Worm (Caenorhabditis elegans) whole organism, L4 larva: ENCODE measurements around the gene C06A12.3.
A peak's percentile ranks its signal among the peaks of the same experiment; 100 is the strongest.

Source experiments
- F26F4.8 ChIP-seq: fragments of 200-800 bp; sonication (Bioruptor generic); conservative IDR thresholded peaks from 2 replicates; pipeline ENCODE4 v1.3.6; 2022; ENCODE audit warnings: missing genetic modification characterization, missing compliant biosample characterization
- F49E8.2 ChIP-seq: sonication (generic microtip); optimal IDR thresholded peaks from 2 replicates; lab custom pipeline; 2016; ENCODE audit warnings: missing compliant biosample characterization, mild to moderate bottlenecking, missing genetic modification characterization, borderline replicate concordance
- T20F7.1 ChIP-seq: fragments of 200-800 bp; sonication (Bioruptor generic); optimal IDR thresholded peaks from 2 replicates; lab custom pipeline; 2018; ENCODE audit warnings: mild to moderate bottlenecking, missing genetic modification characterization, missing compliant biosample characterization
- Y105C5A.15 ChIP-seq: fragments of 200-800 bp; sonication (Bioruptor generic); IDR thresholded peaks from 2 replicates; pipeline ENCODE4 v1.3.6; 2022; ENCODE audit warnings: missing genetic modification characterization, missing compliant biosample characterization
- Y48G9A.11 ChIP-seq: fragments of 200-800 bp; sonication (Bioruptor generic); IDR thresholded peaks from 2 replicates; pipeline ENCODE4 v1.3.6; 2022; ENCODE audit warnings: missing genetic modification reagents, missing genetic modification characterization, missing compliant biosample characterization
- aha-1 ChIP-seq: fragments of 150-350 bp; peaks from one replicate; lab custom pipeline; 2014; ENCODE audit warnings: missing biosample characterization, missing genetic modification characterization
- aly-2 ChIP-seq: sonication (generic microtip); optimal IDR thresholded peaks from 2 replicates; lab custom pipeline; 2018; ENCODE audit warnings: missing biosample characterization, missing genetic modification characterization
- attf-4 ChIP-seq: sonication (generic microtip); optimal IDR thresholded peaks from 3 replicates; lab custom pipeline; 2017; ENCODE audit warnings: missing biosample characterization, missing genetic modification characterization
- ceh-20 ChIP-seq: fragments of 200-800 bp; sonication (Bioruptor generic); IDR thresholded peaks from 2 replicates; pipeline ENCODE4 v1.3.6; 2022; ENCODE audit warnings: missing genetic modification reagents, missing genetic modification characterization, missing compliant biosample characterization
- ceh-44 ChIP-seq: fragments of 200-800 bp; sonication (Bioruptor generic); IDR thresholded peaks from 2 replicates; pipeline ENCODE4 v1.3.6; 2022; ENCODE audit warnings: missing genetic modification reagents, missing genetic modification characterization, missing compliant biosample characterization
- cey-2 ChIP-seq: sonication (generic microtip); optimal IDR thresholded peaks from 3 replicates; lab custom pipeline; 2017; ENCODE audit warnings: missing genetic modification characterization, mild to moderate bottlenecking, missing compliant biosample characterization, antibody characterized with exemption, borderline replicate concordance; ENCODE audit not compliant: insufficient read depth
- ctbp-1 ChIP-seq: fragments of 200-800 bp; sonication (Bioruptor generic); IDR thresholded peaks from 2 replicates; pipeline ENCODE4 v1.3.6; 2022; ENCODE audit warnings: missing genetic modification reagents, missing genetic modification characterization, missing compliant biosample characterization
- duxl-1 ChIP-seq: sonication (generic microtip); optimal IDR thresholded peaks from 2 replicates; lab custom pipeline; 2016; ENCODE audit warnings: mild to moderate bottlenecking, missing genetic modification characterization, moderate library complexity, missing compliant biosample characterization; ENCODE audit not compliant: poor library complexity
- dve-1 ChIP-seq: sonication (generic microtip); optimal IDR thresholded peaks from 2 replicates; lab custom pipeline; 2017; ENCODE audit warnings: antibody characterized with exemption, mild to moderate bottlenecking, missing genetic modification characterization, missing compliant biosample characterization; ENCODE audit not compliant: insufficient read depth
- egl-43 ChIP-seq: fragments of 200-800 bp; sonication (Bioruptor generic); IDR thresholded peaks from 2 replicates; pipeline ENCODE4 v1.3.6; 2022; ENCODE audit warnings: missing genetic modification reagents, missing genetic modification characterization, missing compliant biosample characterization
- fkh-10 ChIP-seq: fragments of 150-350 bp; optimal IDR thresholded peaks from 2 replicates; lab custom pipeline; 2014; ENCODE audit warnings: missing biosample characterization, missing genetic modification reagents, missing genetic modification characterization
- fos-1 ChIP-seq: fragments of 150-350 bp; optimal IDR thresholded peaks from 2 replicates; lab custom pipeline; 2014; ENCODE audit warnings: missing biosample characterization, missing genetic modification characterization
- hif-1 ChIP-seq, 2 experiments: sonication (generic microtip); optimal IDR thresholded peaks; 2 replicates each; lab custom pipeline; 2016 to 2017; ENCODE audit warnings: missing compliant biosample characterization in 2 of 2, missing genetic modification characterization in 2 of 2, missing genetic modification reagents in 2 of 2, missing genotype in 2 of 2, mild to moderate bottlenecking in 1 of 2
- hlh-30 ChIP-seq: sonication (generic microtip); optimal IDR thresholded peaks from 2 replicates; lab custom pipeline; 2017; ENCODE audit warnings: antibody characterized with exemption, mild to moderate bottlenecking, missing genetic modification characterization, missing compliant biosample characterization; ENCODE audit not compliant: insufficient read depth
- hmg-1.1 ChIP-seq: fragments of 200-800 bp; sonication (Bioruptor generic); IDR thresholded peaks from 2 replicates; pipeline ENCODE4 v1.3.6; 2022; ENCODE audit warnings: missing genetic modification reagents, missing genetic modification characterization, missing compliant biosample characterization
- jun-1 ChIP-seq: fragments of 150-350 bp; optimal IDR thresholded peaks from 2 replicates; lab custom pipeline; 2014; ENCODE audit warnings: missing biosample characterization, missing genetic modification reagents, missing genetic modification characterization
- lim-7 ChIP-seq: fragments of 200-800 bp; sonication (Bioruptor generic); IDR thresholded peaks from 2 replicates; pipeline ENCODE4 v1.3.6; 2022; ENCODE audit warnings: missing genetic modification characterization, missing compliant biosample characterization
- lin-1 ChIP-seq: fragments of 200-800 bp; sonication (Bioruptor generic); IDR thresholded peaks from 2 replicates; pipeline ENCODE4 v1.3.6; 2022; ENCODE audit warnings: missing genetic modification reagents, missing genetic modification characterization, missing compliant biosample characterization
- lin-15B ChIP-seq: fragments of 150-350 bp; sonication (generic microtip); optimal IDR thresholded peaks from 3 replicates; lab custom pipeline; 2014; ENCODE audit warnings: missing biosample characterization, missing genetic modification characterization
- lin-38 ChIP-seq: fragments of 200-800 bp; sonication (Bioruptor generic); IDR thresholded peaks from 2 replicates; pipeline ENCODE4 v1.3.6; 2022; ENCODE audit warnings: missing genetic modification reagents, missing genetic modification characterization, missing compliant biosample characterization
- lir-3 ChIP-seq: sonication (generic microtip); optimal IDR thresholded peaks from 2 replicates; lab custom pipeline; 2016; ENCODE audit warnings: mild to moderate bottlenecking, missing genetic modification characterization, missing compliant biosample characterization
- mdt-29 ChIP-seq: fragments of 200-800 bp; sonication (Bioruptor generic); IDR thresholded peaks from 2 replicates; pipeline ENCODE4 v1.3.6; 2022; ENCODE audit warnings: missing genetic modification reagents, missing genetic modification characterization, missing compliant biosample characterization
- nhr-111 ChIP-seq: fragments of 200-800 bp; sonication (Bioruptor generic); optimal IDR thresholded peaks from 2 replicates; lab custom pipeline; 2018; ENCODE audit warnings: mild to moderate bottlenecking, missing genetic modification characterization, missing compliant biosample characterization
- nhr-25 ChIP-seq: sonication (generic microtip); optimal IDR thresholded peaks from 2 replicates; lab custom pipeline; 2017; ENCODE audit warnings: missing genetic modification characterization, mild to moderate bottlenecking, missing compliant biosample characterization, antibody characterized with exemption, moderate library complexity, borderline replicate concordance; ENCODE audit not compliant: insufficient read depth
- nhr-28 ChIP-seq: fragments of 150-350 bp; optimal IDR thresholded peaks from 2 replicates; lab custom pipeline; 2014; ENCODE audit warnings: missing biosample characterization, missing genetic modification characterization
- nhr-48 ChIP-seq: sonication (generic microtip); optimal IDR thresholded peaks from 2 replicates; lab custom pipeline; 2016; ENCODE audit warnings: mild to moderate bottlenecking, missing genetic modification characterization, missing compliant biosample characterization
- nhr-77 ChIP-seq: fragments of 150-350 bp; optimal IDR thresholded peaks from 2 replicates; lab custom pipeline; 2014; ENCODE audit warnings: missing biosample characterization, missing genetic modification characterization
- php-3 ChIP-seq: fragments of 200-800 bp; sonication (Bioruptor generic); IDR thresholded peaks from 2 replicates; pipeline ENCODE4 v1.3.6; 2022; ENCODE audit warnings: missing genetic modification reagents, missing genetic modification characterization, missing compliant biosample characterization
- saeg-2 ChIP-seq: fragments of 200-800 bp; sonication (Bioruptor generic); IDR thresholded peaks from 2 replicates; pipeline ENCODE4 v1.3.6; 2022; ENCODE audit warnings: missing genetic modification reagents, missing genetic modification characterization, missing compliant biosample characterization
- sdz-12 ChIP-seq: fragments of 200-800 bp; sonication (Bioruptor generic); optimal IDR thresholded peaks from 2 replicates; lab custom pipeline; 2018; ENCODE audit warnings: mild to moderate bottlenecking, missing genetic modification characterization, missing compliant biosample characterization
- tag-97 ChIP-seq: fragments of 200-800 bp; sonication (Bioruptor generic); IDR thresholded peaks from 2 replicates; pipeline ENCODE4 v1.3.6; 2022; ENCODE audit warnings: missing genetic modification characterization, missing compliant biosample characterization
- tra-1 ChIP-seq: fragments of 200-800 bp; sonication (Bioruptor generic); IDR thresholded peaks from 2 replicates; pipeline ENCODE4 v1.3.6; 2022; ENCODE audit warnings: missing genetic modification reagents, missing genetic modification characterization, missing compliant biosample characterization
- vab-7 ChIP-seq: fragments of 200-800 bp; sonication (Bioruptor generic); IDR thresholded peaks from 2 replicates; pipeline ENCODE4 v1.3.6; 2022; ENCODE audit warnings: missing genetic modification reagents, missing genetic modification characterization, missing compliant biosample characterization
- zfp-2 ChIP-seq: sonication (generic microtip); optimal IDR thresholded peaks from 2 replicates; lab custom pipeline; 2016; ENCODE audit warnings: mild to moderate bottlenecking, missing genetic modification characterization, missing compliant biosample characterization
- zip-11 ChIP-seq: fragments of 200-800 bp; sonication (Bioruptor generic); IDR thresholded peaks from 2 replicates; pipeline ENCODE4 v1.3.6; 2022; ENCODE audit warnings: missing genetic modification characterization, missing compliant biosample characterization
- ztf-11 ChIP-seq: fragments of 150-350 bp; optimal IDR thresholded peaks from 2 replicates; lab custom pipeline; 2014; ENCODE audit warnings: missing biosample characterization, missing genetic modification characterization

C06A12.3 gene

DNA sequence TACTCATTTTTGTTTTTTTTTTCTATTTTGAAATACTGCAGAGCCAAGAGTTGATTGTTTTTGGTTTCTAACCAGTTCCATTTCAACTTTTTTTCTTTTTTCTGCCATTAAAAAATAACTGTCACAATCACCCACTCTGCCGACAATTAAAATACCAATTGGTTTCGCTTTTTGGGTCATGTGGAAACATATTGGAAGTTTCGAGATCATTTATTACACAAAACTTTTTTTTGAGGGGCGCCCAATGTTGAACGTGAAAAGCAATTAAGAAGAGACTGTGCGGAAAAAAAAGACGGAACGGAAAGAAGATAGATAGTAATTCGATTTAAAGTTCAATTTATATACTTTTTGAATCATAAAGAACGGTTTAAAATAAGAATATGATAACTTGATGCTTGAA lies 46.5 kb downstream of the C06A12.3 start:
- TF ChIP-seq egl-43 (GFP tag; lab: Robert Waterston, UW) (no peak), sdz-12 (GFP tag; lab: Kevin White, UChicago) (no peak), F49E8.2 (no peak), aha-1 (tag; lab: Kevin White, UChicago) (no peak), nhr-28 (tag; lab: Kevin White, UChicago) (peak; percentile 1), zfp-2 (tag; lab: Kevin White, UChicago) (no peak), saeg-2 (GFP tag; lab: Robert Waterston, UW) (no peak), ceh-20 (GFP tag; lab: Robert Waterston, UW) (no peak), T20F7.1 (GFP tag; lab: Kevin White, UChicago) (no peak), nhr-48 (no peak), tag-97 (GFP tag; lab: Robert Waterston, UW) (no peak), hmg-1.1 (GFP tag; lab: Robert Waterston, UW) (0 out of 2 replicates have a peak, but pooled peaks have one; percentile 14), lim-7 (GFP tag; lab: Robert Waterston, UW) (no peak), nhr-111 (no peak), hlh-30 (tag; lab: Kevin White, UChicago) (peak; percentile 40), vab-7 (no peak), ctbp-1 (GFP tag; lab: Robert Waterston, UW) (peak; percentile 34; the same call in 1 of the 2 replicates), dve-1 (tag; lab: Kevin White, UChicago) (peak; percentile 42), nhr-77 (tag; lab: Kevin White, UChicago) (no peak), lir-3 (tag; lab: Kevin White, UChicago) (no peak), mdt-29 (GFP tag; lab: Robert Waterston, UW) (0 out of 2 replicates have a peak, but pooled peaks have one; percentile 18), attf-4 (tag; lab: Kevin White, UChicago) (no peak), nhr-25 (tag; lab: Kevin White, UChicago) (no peak), cey-2 (peak; percentile 56), ztf-11 (tag; lab: Kevin White, UChicago) (no peak), fos-1 (no peak), Y105C5A.15 (GFP tag; lab: Robert Waterston, UW) (no peak)

DNA sequence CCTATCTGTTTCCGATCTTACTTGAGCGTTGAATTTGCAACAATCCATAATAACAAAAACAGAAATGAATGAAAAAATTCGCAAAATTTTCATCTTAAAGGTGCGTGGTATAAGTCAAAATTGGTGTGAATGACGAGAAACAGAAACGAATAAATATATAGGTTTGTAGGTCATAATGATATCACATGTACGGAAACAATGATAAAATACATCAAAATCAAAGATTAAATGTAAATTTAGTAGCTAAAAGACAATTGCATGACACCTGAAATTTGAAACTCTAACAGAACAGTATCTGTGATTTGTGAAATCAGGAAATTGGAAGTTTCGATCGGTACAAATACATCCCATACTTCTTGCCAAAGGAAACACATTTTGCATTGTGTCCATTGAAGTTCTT lies 47.7 kb downstream of the C06A12.3 start, which contains the start of gene F11E6.9:
Gene F11E6.9, minus strand, starts transcription at position 101 of the 400 bp plus-strand sequence.
- TF ChIP-seq ctbp-1 (GFP tag; lab: Robert Waterston, UW), result no peak
- no peak for TF ChIP-seq nhr-28 (tag; lab: Kevin White, UChicago)
- no peak for TF ChIP-seq aly-2 (tag; lab: Kevin White, UChicago)
- no peak for TF ChIP-seq jun-1 (tag; lab: Kevin White, UChicago)
- TF ChIP-seq lin-1 (GFP tag; lab: Robert Waterston, UW), result no peak
- no peak for TF ChIP-seq nhr-77 (tag; lab: Kevin White, UChicago)
- no peak for TF ChIP-seq php-3
- no peak for TF ChIP-seq zip-11 (GFP tag; lab: Robert Waterston, UW)
- TF ChIP-seq tra-1 (GFP tag; lab: Robert Waterston, UW), result no peak
- no peak for TF ChIP-seq ceh-44 (GFP tag; lab: Robert Waterston, UW)
- TF ChIP-seq nhr-25 (tag; lab: Kevin White, UChicago), result no peak
- TF ChIP-seq duxl-1 (tag; lab: Kevin White, UChicago), result no peak
- TF ChIP-seq hif-1 (tag; optimal IDR thresholded peaks at IDR 0.05; lab: Kevin White, UChicago), result no peak
- no peak for TF ChIP-seq zfp-2 (tag; lab: Kevin White, UChicago)
- no peak for TF ChIP-seq fkh-10 (GFP tag; lab: Kevin White, UChicago)
- no peak for TF ChIP-seq lin-15B
- TF ChIP-seq F26F4.8, result no peak
- no peak for TF ChIP-seq lin-38 (GFP tag; lab: Robert Waterston, UW)
- no peak for TF ChIP-seq Y48G9A.11 (GFP tag; lab: Robert Waterston, UW)
